Fruit fly (Drosophila melanogaster): Measurements from ENCODE around the gene lds.

The lds gene

dm6 chr3R:7907311-7907710 lies 12.9 kb upstream of the lds start, which contains the start of the genes Taf7 and EMC1 (continued):
- TF ChIP-seq CG8290 (GFP tag; optimal IDR thresholded peaks at IDR 0.05) (peak; percentile 85), CG8290 (tag; optimal IDR thresholded peaks at IDR 0.05) (peak in 1 of 2 experiments; percentile 8), Dfd (GFP tag; optimal IDR thresholded peaks at IDR 0.05) (peak in 1 of 2 experiments; percentile 13), CG15696 (tag; optimal IDR thresholded peaks at IDR 0.05) (peak; percentile 44), Nf-YB (GFP tag; optimal IDR thresholded peaks at IDR 0.05) (no peak), aop (GFP tag; IDR thresholded peaks at IDR 0.05) (no peak), CG10267 (tag; optimal IDR thresholded peaks at IDR 0.05) (peak; percentile 55), CG11695 (GFP tag; IDR thresholded peaks at IDR 0.05) (no peak), CG4404 (GFP tag; IDR thresholded peaks at IDR 0.05) (peak; percentile 51; the same call in 1 of the 2 replicates), Eip74EF (GFP tag; optimal IDR thresholded peaks at IDR 0.05) (no peak), Atf-2 (GFP tag; optimal IDR thresholded peaks at IDR 0.05) (peak; percentile 27), Chrac-16 (GFP tag; optimal IDR thresholded peaks at IDR 0.05) (peak; percentile 22), sens-2 (GFP tag; IDR thresholded peaks at IDR 0.05) (no peak), B-H2 (GFP tag; optimal IDR thresholded peaks at IDR 0.05) (no peak), dpn (GFP tag; optimal IDR thresholded peaks at IDR 0.05) (peak; percentile 44 to 64), btn (GFP tag; optimal IDR thresholded peaks at IDR 0.05) (no peak), E2f1 (GFP tag; IDR thresholded peaks at IDR 0.05) (no peak), pzg (GFP tag; optimal IDR thresholded peaks at IDR 0.05) (peak; percentile 83), prd (optimal IDR thresholded peaks at IDR 0.05) (no peak), prd (GFP tag; IDR thresholded peaks at IDR 0.05) (peak; percentile 38; the same call in 1 of the 3 replicates), ab (GFP tag; optimal IDR thresholded peaks at IDR 0.05) (no peak), Aef1 (GFP tag; IDR thresholded peaks at IDR 0.05) (no peak), CG2116 (GFP tag; optimal IDR thresholded peaks at IDR 0.05) (peak; percentile 98), CG7271 (tag; optimal IDR thresholded peaks at IDR 0.05) (no peak), CG14014 (GFP tag; IDR thresholded peaks at IDR 0.05) (no peak), CG17359 (tag; optimal IDR thresholded peaks at IDR 0.05) (no peak), CG33557 (GFP tag; optimal IDR thresholded peaks at IDR 0.05) (peak; percentile 52), Mad (GFP tag; optimal IDR thresholded peaks at IDR 0.05) (peak; percentile 57), dm (GFP tag; optimal IDR thresholded peaks at IDR 0.05) (peak; percentile 61), fd3F (GFP tag; optimal IDR thresholded peaks at IDR 0.05) (no peak), pan (optimal IDR thresholded peaks at IDR 0.05) (no peak), pan (GFP tag; optimal IDR thresholded peaks at IDR 0.05 in 1 of 2, IDR thresholded peaks at IDR 0.05 in 1 of 2) (no peak), cato (GFP tag; optimal IDR thresholded peaks at IDR 0.05; ENCODE audit: borderline replicate concordance) (no peak), YL-1 (GFP tag; optimal IDR thresholded peaks at IDR 0.05) (peak; percentile 46), bab2 (GFP tag; optimal IDR thresholded peaks at IDR 0.05) (peak; percentile 38), seq (GFP tag; IDR thresholded peaks at IDR 0.05) (no peak), az2 (GFP tag; optimal IDR thresholded peaks at IDR 0.05) (peak; percentile 23), Hsf (GFP tag; optimal IDR thresholded peaks at IDR 0.05) (peak; percentile 60), schlank (tag; optimal IDR thresholded peaks at IDR 0.05) (no peak), NC2α (GFP tag; optimal IDR thresholded peaks at IDR 0.05) (peak; percentile 25), Ets65A (GFP tag) (peak; percentile 96), pum (GFP tag; optimal IDR thresholded peaks at IDR 0.05) (peak; percentile 58), Tbp (GFP tag; optimal IDR thresholded peaks at IDR 0.05) (no peak), slbo (GFP tag; IDR thresholded peaks at IDR 0.05) (peak; percentile 52), CG13287 (GFP tag; IDR thresholded peaks at IDR 0.05; ENCODE audit: partially characterized antibody) (peak; percentile 94), Ssrp (tag; optimal IDR thresholded peaks at IDR 0.05) (no peak), nmo (GFP tag; optimal IDR thresholded peaks at IDR 0.05) (peak; percentile 92), CG34224 (GFP tag; IDR thresholded peaks at IDR 0.05; ENCODE audit: partially characterized antibody) (peak; percentile 89), CG33213 (GFP tag; optimal IDR thresholded peaks at IDR 0.05) (peak; percentile 63), TFAM (GFP tag; optimal IDR thresholded peaks at IDR 0.05) (no peak), Optix (GFP tag; IDR thresholded peaks at IDR 0.05) (no peak), CG4820 (GFP tag; optimal IDR thresholded peaks at IDR 0.05) (peak; percentile 59), cad (GFP tag; optimal IDR thresholded peaks at IDR 0.05) (no peak)

Data from whole organism, embryonic.